Worm (Caenorhabditis elegans) whole organism, early embryonic: ENCODE results near the gene aqp-1.

Source experiments
- F13C5.2 ChIP-seq: sonication (generic microtip); optimal IDR thresholded peaks from 2 replicates; lab custom pipeline; 2017; ENCODE audit warnings: mild to moderate bottlenecking, missing genetic modification characterization, inconsistent platforms, missing compliant biosample characterization
- aly-1 ChIP-seq: sonication (generic microtip); optimal IDR thresholded peaks from 2 replicates; lab custom pipeline; 2016; ENCODE audit warnings: missing genetic modification characterization, missing compliant biosample characterization
- ama-1 ChIP-seq: fragments of 150-350 bp; optimal IDR thresholded peaks from 2 replicates; lab custom pipeline; 2014
- ceh-36 ChIP-seq: sonication (generic microtip); optimal IDR thresholded peaks from 2 replicates; lab custom pipeline; 2016; ENCODE audit warnings: missing genetic modification characterization, inconsistent platforms, missing compliant biosample characterization
- ets-7 ChIP-seq: sonication (generic microtip); optimal IDR thresholded peaks from 2 replicates; lab custom pipeline; 2016; ENCODE audit warnings: missing genotype, missing genetic modification characterization, missing compliant biosample characterization
- flt-1 ChIP-seq: fragments of 200-800 bp; sonication (Bioruptor generic); IDR thresholded peaks from 2 replicates; pipeline ENCODE4 v1.3.6; 2022; ENCODE audit warnings: missing genetic modification characterization, missing compliant biosample characterization
- hnd-1 ChIP-seq: sonication (generic microtip); optimal IDR thresholded peaks from 2 replicates; lab custom pipeline; 2016; ENCODE audit warnings: missing genetic modification characterization, missing compliant biosample characterization
- sea-1 ChIP-seq: fragments of 200-800 bp; sonication (Bioruptor generic); conservative IDR thresholded peaks from 2 replicates; pipeline ENCODE4 v1.3.6; 2022; ENCODE audit warnings: missing genetic modification characterization, missing compliant biosample characterization
- tbx-11 ChIP-seq: fragments of 200-800 bp; sonication (Bioruptor generic); IDR thresholded peaks from 2 replicates; pipeline ENCODE4 v1.3.6; 2022; ENCODE audit warnings: missing genetic modification characterization, missing compliant biosample characterization
- tbx-37 ChIP-seq: fragments of 200-800 bp; sonication (Bioruptor generic); conservative IDR thresholded peaks from 2 replicates; pipeline ENCODE4 v1.3.6; 2022; ENCODE audit warnings: missing genetic modification reagents, missing genetic modification characterization, missing compliant biosample characterization
- tra-4 ChIP-seq: sonication (generic microtip); optimal IDR thresholded peaks from 2 replicates; lab custom pipeline; 2017; ENCODE audit warnings: missing genetic modification characterization, missing compliant biosample characterization

ce11 chrII:7287140-7287539 is 49.0 kb upstream of the aqp-1 start:
- TF ChIP-seq ets-7 (tag; lab: Kevin White, UChicago) (no peak), tbx-11 (GFP tag; lab: Robert Waterston, UW) (no peak), flt-1 (no peak), ceh-36 (no peak), F13C5.2 (no peak), sea-1 (GFP tag; lab: Robert Waterston, UW) (no peak), ama-1 (lab: Kevin White, UChicago) (no peak), aly-1 (no peak), tbx-37 (GFP tag; lab: Robert Waterston, UW) (no peak), hnd-1 (no peak), tra-4 (tag; lab: Kevin White, UChicago) (no peak)
